Fruit fly (Drosophila melanogaster) whole organism, embryonic: ENCODE measurements around the gene CG32379.

Experiments
- BtbVII ChIP-seq: fragments of 200-800 bp; sonication (Bioruptor generic); optimal IDR thresholded peaks from 3 replicates; lab custom pipeline; 2017; ENCODE audit warnings: missing biosample characterization, mild to moderate bottlenecking, missing genetic modification characterization
- CG11093 ChIP-seq: fragments of 200-800 bp; sonication (Bioruptor generic); IDR thresholded peaks from 3 replicates; pipeline ENCODE4 v1.3.6; 2022; ENCODE audit warnings: missing biosample characterization, missing genetic modification characterization
- CG12299 ChIP-seq: fragments of 200-800 bp; sonication (Bioruptor generic); optimal IDR thresholded peaks from 2 replicates; lab custom pipeline; 2018; ENCODE audit warnings: missing biosample characterization, mild to moderate bottlenecking, missing genetic modification characterization
- CG1233 ChIP-seq: fragments of 200-800 bp; sonication (Bioruptor generic); optimal IDR thresholded peaks from 4 replicates; lab custom pipeline; 2018; ENCODE audit warnings: missing biosample characterization, mild to moderate bottlenecking, missing genetic modification characterization
- CG12769 ChIP-seq: fragments of 200-800 bp; sonication (Bioruptor generic); optimal IDR thresholded peaks from 2 replicates; lab custom pipeline; 2019; ENCODE audit warnings: missing biosample characterization, mild to moderate bottlenecking, missing genetic modification characterization, moderate library complexity
- CG13424 ChIP-seq: fragments of 200-800 bp; sonication (Bioruptor generic); optimal IDR thresholded peaks from 2 replicates; lab custom pipeline; 2019; ENCODE audit warnings: missing biosample characterization, mild to moderate bottlenecking, missing genetic modification characterization, moderate library complexity
- CG13624 ChIP-seq: fragments of 200-800 bp; sonication (Bioruptor generic); optimal IDR thresholded peaks from 2 replicates; lab custom pipeline; 2016; ENCODE audit warnings: missing biosample characterization, missing genetic modification characterization
- CG13894 ChIP-seq: fragments of 200-800 bp; sonication (Bioruptor generic); optimal IDR thresholded peaks from 3 replicates; lab custom pipeline; 2018; ENCODE audit warnings: missing biosample characterization, mild to moderate bottlenecking, missing genetic modification characterization, moderate library complexity
- CG14965 ChIP-seq: fragments of 200-800 bp; sonication (Bioruptor generic); optimal IDR thresholded peaks from 2 replicates; lab custom pipeline; 2016; ENCODE audit warnings: missing biosample characterization, missing genetic modification characterization, borderline replicate concordance
- CG1603 ChIP-seq: fragments of 200-800 bp; sonication (Bioruptor generic); optimal IDR thresholded peaks from 2 replicates; lab custom pipeline; 2019; ENCODE audit warnings: missing biosample characterization, mild to moderate bottlenecking, missing genetic modification characterization, moderate library complexity
- CG16863 ChIP-seq: fragments of 200-800 bp; sonication (Bioruptor generic); optimal IDR thresholded peaks from 3 replicates; lab custom pipeline; 2016; ENCODE audit warnings: missing biosample characterization, missing genetic modification characterization
- CG17912 ChIP-seq: fragments of 200-800 bp; sonication (Bioruptor generic); optimal IDR thresholded peaks from 2 replicates; lab custom pipeline; 2018; ENCODE audit warnings: missing biosample characterization, mild to moderate bottlenecking, missing genetic modification characterization
- CG31224 ChIP-seq: fragments of 200-800 bp; sonication (Bioruptor generic); IDR thresholded peaks from 2 replicates; pipeline ENCODE4 v1.3.6; 2022; ENCODE audit warnings: missing biosample characterization, missing genetic modification characterization
- CG32767 ChIP-seq: fragments of 200-800 bp; sonication (Bioruptor generic); IDR thresholded peaks from 2 replicates; pipeline ENCODE4 v1.3.6; 2022; ENCODE audit warnings: missing biosample characterization, missing genetic modification characterization
- CG8359 ChIP-seq: fragments of 200-800 bp; sonication (Bioruptor generic); optimal IDR thresholded peaks from 2 replicates; lab custom pipeline; 2017; ENCODE audit warnings: missing biosample characterization, mild to moderate bottlenecking, missing genetic modification characterization, borderline replicate concordance
- CG9727 ChIP-seq: fragments of 200-800 bp; sonication (Bioruptor generic); optimal IDR thresholded peaks from 3 replicates; lab custom pipeline; 2017; ENCODE audit warnings: missing biosample characterization, mild to moderate bottlenecking, missing genetic modification characterization
- Deaf1 ChIP-seq: fragments of 200-800 bp; optimal IDR thresholded peaks from 3 replicates; lab custom pipeline; 2019; ENCODE audit warnings: missing biosample characterization, mild to moderate bottlenecking, missing genetic modification characterization, moderate library complexity
- ERR ChIP-seq: fragments of 200-800 bp; sonication (Bioruptor generic); optimal IDR thresholded peaks from 2 replicates; lab custom pipeline; 2016; ENCODE audit warnings: missing biosample characterization, missing genetic modification characterization
- Fer1 ChIP-seq: fragments of 200-800 bp; sonication (Bioruptor generic); optimal IDR thresholded peaks from 2 replicates; lab custom pipeline; 2017; ENCODE audit warnings: missing biosample characterization, mild to moderate bottlenecking, missing genetic modification characterization
- Fer3 ChIP-seq: fragments of 200-800 bp; sonication (Bioruptor generic); optimal IDR thresholded peaks from 2 replicates; lab custom pipeline; 2018; ENCODE audit warnings: missing biosample characterization, mild to moderate bottlenecking, missing genetic modification characterization, moderate library complexity
- Gug ChIP-seq: fragments of 200-800 bp; sonication (Bioruptor generic); IDR thresholded peaks from 4 replicates; pipeline ENCODE4 v1.3.6; 2022; ENCODE audit warnings: missing biosample characterization, missing genetic modification characterization
- Hr78 ChIP-seq, 2 experiments: fragments of 200-800 bp in 1 of 2; fragments of >200 bp in 1 of 2; sonication (Bioruptor generic) in 1 of 2; optimal IDR thresholded peaks; 2 replicates each; lab custom pipeline; 2017 to 2019; ENCODE audit warnings: missing biosample characterization in 2 of 2, missing genetic modification characterization in 2 of 2, mild to moderate bottlenecking in 1 of 2, moderate library complexity in 1 of 2
- Max ChIP-seq: fragments of 200-800 bp; sonication (Bioruptor generic); optimal IDR thresholded peaks from 2 replicates; lab custom pipeline; 2016; ENCODE audit warnings: missing biosample characterization, mild to moderate bottlenecking, missing genetic modification characterization
- Med ChIP-seq: fragments of 200-800 bp; sonication (Bioruptor generic); peaks from one replicate; lab custom pipeline; 2016; ENCODE audit warnings: missing biosample characterization, missing genetic modification characterization, mild to moderate bottlenecking, inconsistent platforms, moderate library complexity
- Nf-YC ChIP-seq: fragments of 200-800 bp; optimal IDR thresholded peaks from 3 replicates; lab custom pipeline; 2019; ENCODE audit warnings: missing biosample characterization, mild to moderate bottlenecking, missing genetic modification characterization, moderate library complexity
- Optix ChIP-seq: fragments of 200-800 bp; sonication (Bioruptor generic); IDR thresholded peaks from 3 replicates; pipeline ENCODE4 v1.3.6; 2022; ENCODE audit warnings: missing biosample characterization, missing genetic modification characterization
- Stat92E ChIP-seq, 3 experiments: fragments of >200 bp in 2 of 3; fragments of 200-800 bp in 1 of 3; sonication (Bioruptor generic) in 1 of 3; optimal IDR thresholded peaks; 2 replicates each; lab custom pipeline; 2017 to 2019; ENCODE audit warnings: missing biosample characterization in 3 of 3, missing genetic modification characterization in 3 of 3, mild to moderate bottlenecking in 1 of 3, moderate library complexity in 1 of 3
- cato ChIP-seq: fragments of 200-800 bp; sonication (Bioruptor generic); optimal IDR thresholded peaks from 2 replicates; lab custom pipeline; 2016; ENCODE audit warnings: missing biosample characterization, missing genetic modification characterization, borderline replicate concordance
- cwo ChIP-seq: fragments of 200-800 bp; sonication (Bioruptor generic); optimal IDR thresholded peaks from 3 replicates; lab custom pipeline; 2017; ENCODE audit warnings: missing biosample characterization, missing genetic modification characterization, mild to moderate bottlenecking, moderate library complexity, missing genetic modification reagents
- da ChIP-seq: fragments of 200-800 bp; sonication (Bioruptor generic); optimal IDR thresholded peaks from 2 replicates; lab custom pipeline; 2016; ENCODE audit warnings: missing biosample characterization, missing genetic modification characterization
- gem ChIP-seq: fragments of 200-800 bp; sonication (Bioruptor generic); optimal IDR thresholded peaks from 2 replicates; lab custom pipeline; 2019; ENCODE audit warnings: missing biosample characterization, mild to moderate bottlenecking, missing genetic modification characterization, moderate library complexity
- gt ChIP-seq: fragments of 200-800 bp; sonication (Bioruptor generic); IDR thresholded peaks from 2 replicates; pipeline ENCODE4 v1.3.6; 2022; ENCODE audit warnings: missing biosample characterization, missing genetic modification characterization
- lab ChIP-seq: fragments of 200-800 bp; sonication (Bioruptor generic); optimal IDR thresholded peaks from 3 replicates; lab custom pipeline; 2017; ENCODE audit warnings: missing biosample characterization, missing genetic modification characterization, mild to moderate bottlenecking, moderate library complexity, missing genetic modification reagents
- onecut ChIP-seq: fragments of 200-800 bp; sonication (Bioruptor generic); IDR thresholded peaks from 2 replicates; pipeline ENCODE4 v1.3.6; 2022; ENCODE audit warnings: missing biosample characterization, missing genetic modification characterization
- sd ChIP-seq: fragments of 200-800 bp; sonication (Bioruptor generic); optimal IDR thresholded peaks from 3 replicates; lab custom pipeline; 2018; ENCODE audit warnings: missing biosample characterization, mild to moderate bottlenecking, missing genetic modification characterization, moderate library complexity
- slp2 ChIP-seq: fragments of 200-800 bp; sonication (Bioruptor generic); optimal IDR thresholded peaks from 2 replicates; lab custom pipeline; 2016; ENCODE audit warnings: missing biosample characterization, missing genetic modification characterization
- sug ChIP-seq: fragments of 200-800 bp; optimal IDR thresholded peaks from 2 replicates; lab custom pipeline; 2019; ENCODE audit warnings: missing biosample characterization, mild to moderate bottlenecking, missing genetic modification characterization, moderate library complexity
- twi ChIP-seq: fragments of 200-800 bp; optimal IDR thresholded peaks from 2 replicates; lab custom pipeline; 2019; ENCODE audit warnings: missing biosample characterization, mild to moderate bottlenecking, missing genetic modification characterization, moderate library complexity
- wdn ChIP-seq: fragments of 200-800 bp; sonication (Bioruptor generic); IDR thresholded peaks from 2 replicates; pipeline ENCODE4 v1.3.6; 2022; ENCODE audit warnings: missing biosample characterization, missing genetic modification characterization
- z ChIP-seq: fragments of 200-800 bp; sonication (Bioruptor generic); IDR thresholded peaks from 3 replicates; pipeline ENCODE4 v1.3.6; 2022; ENCODE audit warnings: missing biosample characterization, missing genetic modification characterization

The CG32379 gene

DNA sequence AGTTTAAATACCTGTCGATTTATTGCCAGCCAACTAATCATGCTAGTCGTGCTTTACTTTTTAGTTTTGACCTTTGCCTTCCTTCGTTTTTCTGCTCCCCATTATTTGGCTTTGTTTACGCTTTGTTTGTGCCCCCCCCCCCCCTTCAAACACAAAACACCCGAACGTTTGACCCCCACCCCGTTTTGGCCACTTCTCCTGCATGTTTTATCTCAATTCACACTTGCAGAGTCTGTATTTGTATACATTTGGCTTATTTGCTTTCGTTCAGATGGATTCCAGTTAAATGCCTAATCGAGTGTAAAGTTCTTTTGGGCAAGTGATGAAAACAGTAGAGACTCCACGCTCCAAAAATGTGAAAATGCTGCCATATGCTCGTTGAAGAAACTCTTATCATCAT, 46.8 kb upstream of the CG32379 start (continued):
- TF ChIP-seq Fer3 (tag; lab: Kevin White, UChicago) (no peak), gem (tag; lab: Kevin White, UChicago) (no peak), CG8359 (GFP tag; lab: Kevin White, UChicago) (no peak), onecut (GFP tag; lab: Robert Waterston, UW) (no peak), twi (tag; lab: Kevin White, UChicago) (peak; percentile 21), Fer1 (GFP tag; lab: Kevin White, UChicago) (peak; percentile 7), Deaf1 (tag; lab: Kevin White, UChicago) (no peak), CG16863 (GFP tag; lab: Kevin White, UChicago) (no peak), da (GFP tag; lab: Kevin White, UChicago) (no peak), gt (GFP tag; lab: Robert Waterston, UW) (no peak), CG1603 (tag; lab: Kevin White, UChicago) (no peak), Nf-YC (peak; percentile 4), z (no peak), lab (GFP tag; lab: Kevin White, UChicago) (peak; percentile 57), ERR (GFP tag; lab: Kevin White, UChicago) (no peak), slp2 (GFP tag; lab: Kevin White, UChicago) (no peak), Stat92E (GFP tag; optimal IDR thresholded peaks at IDR 0.05; lab: Kevin White, UChicago) (no peak), Med (GFP tag; lab: Kevin White, UChicago) (peak; percentile 36), cwo (GFP tag; lab: Kevin White, UChicago) (peak; percentile 21), cato (GFP tag; lab: Kevin White, UChicago) (no peak), CG13424 (no peak), Hr78 (GFP tag; optimal IDR thresholded peaks at IDR 0.05; lab: Kevin White, UChicago) (peak in 1 of 2 experiments; percentile 70), CG11093 (no peak), Optix (no peak), CG1233 (GFP tag; lab: Kevin White, UChicago) (peak; percentile 18), CG9727 (peak; percentile 9), sd (tag; lab: Kevin White, UChicago) (peak; percentile 37), CG12299 (no peak), BtbVII (GFP tag; lab: Kevin White, UChicago) (peak; percentile 24), CG31224 (GFP tag; lab: Robert Waterston, UW) (no peak), Max (GFP tag; lab: Kevin White, UChicago) (no peak), CG13894 (tag; lab: Kevin White, UChicago) (peak; percentile 0), CG12769 (tag; lab: Kevin White, UChicago) (peak; percentile 27), CG17912 (GFP tag; lab: Kevin White, UChicago) (no peak), CG32767 (GFP tag; lab: Robert Waterston, UW) (no peak), CG13624 (GFP tag; lab: Kevin White, UChicago) (no peak), sug (tag; lab: Kevin White, UChicago) (peak; percentile 13), CG14965 (no peak), Gug (GFP tag; lab: Robert Waterston, UW) (no peak), wdn (no peak)
